Fruit fly (Drosophila melanogaster) whole organism, embryonic: ENCODE measurements around the gene Rh4.

Source experiments
- Antp ChIP-seq: fragments of 200-800 bp; sonication (Bioruptor generic); optimal IDR thresholded peaks from 3 replicates; lab custom pipeline; 2016; ENCODE audit warnings: missing biosample characterization, missing genetic modification characterization
- B-H1 ChIP-seq: fragments of 200-800 bp; sonication (Bioruptor generic); IDR thresholded peaks from 3 replicates; pipeline ENCODE4 v1.3.6; 2022; ENCODE audit warnings: missing biosample characterization, missing genetic modification characterization
- Bgb ChIP-seq: fragments of 200-800 bp; sonication (Bioruptor generic); IDR thresholded peaks from 2 replicates; pipeline ENCODE4 v1.3.6; 2022; ENCODE audit warnings: missing biosample characterization, missing genetic modification characterization; ENCODE audit not compliant: partially characterized antibody
- CG10274 ChIP-seq: fragments of 200-800 bp; sonication (Bioruptor generic); optimal IDR thresholded peaks from 3 replicates; lab custom pipeline; 2017; ENCODE audit warnings: missing biosample characterization, mild to moderate bottlenecking, missing genetic modification characterization
- CG11093 ChIP-seq: fragments of 200-800 bp; sonication (Bioruptor generic); IDR thresholded peaks from 3 replicates; pipeline ENCODE4 v1.3.6; 2022; ENCODE audit warnings: missing biosample characterization, missing genetic modification characterization
- CG14014 ChIP-seq: fragments of 200-800 bp; sonication (Bioruptor generic); IDR thresholded peaks from 2 replicates; pipeline ENCODE4 v1.3.6; 2022; ENCODE audit warnings: missing biosample characterization, missing genetic modification characterization
- CG14441 ChIP-seq: fragments of 200-800 bp; sonication (Bioruptor generic); IDR thresholded peaks from 2 replicates; pipeline ENCODE4 v1.3.6; 2022; ENCODE audit warnings: missing biosample characterization, missing genetic modification characterization
- CG14710 ChIP-seq: fragments of 200-800 bp; sonication (Bioruptor generic); optimal IDR thresholded peaks from 3 replicates; lab custom pipeline; 2019; ENCODE audit warnings: missing biosample characterization, mild to moderate bottlenecking, missing genetic modification characterization, moderate library complexity
- CG17361 ChIP-seq: fragments of 200-800 bp; sonication (Bioruptor generic); IDR thresholded peaks from 3 replicates; pipeline ENCODE4 v1.3.6; 2022; ENCODE audit warnings: missing biosample characterization, missing genetic modification characterization
- CG18262 ChIP-seq: fragments of 200-800 bp; optimal IDR thresholded peaks from 3 replicates; lab custom pipeline; 2019; ENCODE audit warnings: missing biosample characterization, mild to moderate bottlenecking, missing genetic modification characterization, moderate library complexity
- CG18599 ChIP-seq: fragments of 200-800 bp; sonication (Bioruptor generic); optimal IDR thresholded peaks from 3 replicates; lab custom pipeline; 2017; ENCODE audit warnings: missing biosample characterization, missing genetic modification characterization, mild to moderate bottlenecking, moderate library complexity, missing genetic modification reagents
- CG2678 ChIP-seq: fragments of 200-800 bp; sonication (Bioruptor generic); optimal IDR thresholded peaks from 3 replicates; lab custom pipeline; 2019; ENCODE audit warnings: missing biosample characterization, mild to moderate bottlenecking, missing genetic modification characterization, moderate library complexity
- CG30403 ChIP-seq: fragments of 200-800 bp; sonication (Bioruptor generic); optimal IDR thresholded peaks from 3 replicates; lab custom pipeline; 2016; ENCODE audit warnings: missing biosample characterization, missing genetic modification characterization
- CG33213 ChIP-seq: fragments of 200-800 bp; sonication (Bioruptor generic); optimal IDR thresholded peaks from 3 replicates; lab custom pipeline; 2016; ENCODE audit warnings: missing biosample characterization, missing genetic modification characterization
- CG34422 ChIP-seq: fragments of 200-800 bp; sonication (Bioruptor generic); IDR thresholded peaks from 3 replicates; pipeline ENCODE4 v1.3.6; 2022; ENCODE audit warnings: missing biosample characterization, missing genetic modification characterization
- CG4282 ChIP-seq: fragments of 200-800 bp; sonication (Bioruptor generic); optimal IDR thresholded peaks from 2 replicates; lab custom pipeline; 2016; ENCODE audit warnings: missing biosample characterization, missing genetic modification characterization
- CG6254 ChIP-seq: fragments of 200-800 bp; sonication (Bioruptor generic); optimal IDR thresholded peaks from 3 replicates; lab custom pipeline; 2017; ENCODE audit warnings: mild to moderate bottlenecking, missing biosample characterization, missing genetic modification reagents, missing genetic modification characterization
- CG6683 ChIP-seq: fragments of 200-800 bp; sonication (Bioruptor generic); optimal IDR thresholded peaks from 2 replicates; lab custom pipeline; 2017; ENCODE audit warnings: missing biosample characterization, mild to moderate bottlenecking, missing genetic modification characterization, missing genetic modification reagents
- CG7786 ChIP-seq: fragments of 200-800 bp; sonication (Bioruptor generic); optimal IDR thresholded peaks from 2 replicates; lab custom pipeline; 2016; ENCODE audit warnings: missing biosample characterization, missing genetic modification characterization
- Deaf1 ChIP-seq: fragments of 200-800 bp; optimal IDR thresholded peaks from 3 replicates; lab custom pipeline; 2019; ENCODE audit warnings: missing biosample characterization, mild to moderate bottlenecking, missing genetic modification characterization, moderate library complexity
- Dref ChIP-seq: fragments of 200-800 bp; sonication (Bioruptor generic); IDR thresholded peaks from 2 replicates; pipeline ENCODE4 v1.3.6; 2022; ENCODE audit warnings: missing biosample characterization, missing genetic modification characterization
- Elba2 ChIP-seq: fragments of 200-800 bp; sonication (Bioruptor generic); optimal IDR thresholded peaks from 3 replicates; lab custom pipeline; 2016; ENCODE audit warnings: missing biosample characterization, missing genetic modification characterization
- Ets65A ChIP-seq: fragments of 200-800 bp; sonication (Bioruptor generic); peaks from one replicate; lab custom pipeline; 2016; ENCODE audit warnings: missing biosample characterization, missing genetic modification characterization
- Hr78 ChIP-seq, 2 experiments: fragments of 200-800 bp in 1 of 2; fragments of >200 bp in 1 of 2; sonication (Bioruptor generic) in 1 of 2; optimal IDR thresholded peaks; 2 replicates each; lab custom pipeline; 2017 to 2019; ENCODE audit warnings: missing biosample characterization in 2 of 2, missing genetic modification characterization in 2 of 2, mild to moderate bottlenecking in 1 of 2, moderate library complexity in 1 of 2
- Side ChIP-seq: fragments of 200-800 bp; sonication (Bioruptor generic); optimal IDR thresholded peaks from 2 replicates; lab custom pipeline; 2016; ENCODE audit warnings: missing biosample characterization, missing genetic modification characterization
- Sox102F ChIP-seq: fragments of 200-800 bp; sonication (Bioruptor generic); optimal IDR thresholded peaks from 2 replicates; lab custom pipeline; 2018; ENCODE audit warnings: missing biosample characterization, mild to moderate bottlenecking, missing genetic modification characterization, moderate library complexity
- bcd ChIP-seq: fragments of 200-800 bp; sonication (Bioruptor generic); optimal IDR thresholded peaks from 2 replicates; lab custom pipeline; 2017; ENCODE audit warnings: missing biosample characterization, mild to moderate bottlenecking, missing genetic modification characterization
- btn ChIP-seq: fragments of 200-800 bp; sonication (Bioruptor generic); optimal IDR thresholded peaks from 2 replicates; lab custom pipeline; 2016; ENCODE audit warnings: missing biosample characterization, missing genetic modification characterization
- chn ChIP-seq: fragments of 200-800 bp; sonication (Bioruptor generic); optimal IDR thresholded peaks from 2 replicates; lab custom pipeline; 2016; ENCODE audit warnings: missing biosample characterization, missing genetic modification characterization
- da ChIP-seq: fragments of 200-800 bp; sonication (Bioruptor generic); optimal IDR thresholded peaks from 2 replicates; lab custom pipeline; 2016; ENCODE audit warnings: missing biosample characterization, missing genetic modification characterization
- dm ChIP-seq: fragments of 200-800 bp; sonication (Bioruptor generic); optimal IDR thresholded peaks from 3 replicates; lab custom pipeline; 2016; ENCODE audit warnings: missing biosample characterization, missing genetic modification characterization
- dmrt99B ChIP-seq: fragments of 200-800 bp; sonication (Bioruptor generic); optimal IDR thresholded peaks from 2 replicates; lab custom pipeline; 2018; ENCODE audit warnings: missing biosample characterization, mild to moderate bottlenecking, missing genetic modification characterization, moderate library complexity
- dysf ChIP-seq: fragments of 200-800 bp; sonication (Bioruptor generic); IDR thresholded peaks from 3 replicates; pipeline ENCODE4 v1.3.6; 2022; ENCODE audit warnings: missing biosample characterization, missing genetic modification characterization
- esg ChIP-seq: fragments of 200-800 bp; sonication (Bioruptor generic); conservative IDR thresholded peaks from 2 replicates; pipeline ENCODE4 v1.3.6; 2022; ENCODE audit warnings: missing biosample characterization, missing genetic modification characterization
- eve ChIP-seq, 2 experiments: fragments of >200 bp; optimal IDR thresholded peaks; 2 replicates each; lab custom pipeline; 2017; ENCODE audit warnings: missing biosample characterization in 2 of 2, missing genetic modification characterization in 2 of 2
- grau ChIP-seq: fragments of 200-800 bp; optimal IDR thresholded peaks from 3 replicates; lab custom pipeline; 2019; ENCODE audit warnings: missing biosample characterization, mild to moderate bottlenecking, missing genetic modification characterization, moderate library complexity
- kah ChIP-seq: fragments of 200-800 bp; sonication (Bioruptor generic); optimal IDR thresholded peaks from 2 replicates; lab custom pipeline; 2018; ENCODE audit warnings: missing biosample characterization, mild to moderate bottlenecking, missing genetic modification characterization
- lab ChIP-seq: fragments of 200-800 bp; sonication (Bioruptor generic); optimal IDR thresholded peaks from 3 replicates; lab custom pipeline; 2017; ENCODE audit warnings: missing biosample characterization, missing genetic modification characterization, mild to moderate bottlenecking, moderate library complexity, missing genetic modification reagents
- nmo ChIP-seq: fragments of 200-800 bp; sonication (Bioruptor generic); optimal IDR thresholded peaks from 2 replicates; lab custom pipeline; 2018; ENCODE audit warnings: missing biosample characterization, mild to moderate bottlenecking, missing genetic modification characterization, moderate library complexity
- pros ChIP-seq: fragments of 200-800 bp; sonication (Bioruptor generic); optimal IDR thresholded peaks from 3 replicates; lab custom pipeline; 2019; ENCODE audit warnings: missing biosample characterization, mild to moderate bottlenecking, missing genetic modification characterization, moderate library complexity
- sens ChIP-seq: fragments of 200-800 bp; sonication (Bioruptor generic); peaks from one replicate; lab custom pipeline; 2016; ENCODE audit warnings: missing biosample characterization, missing genetic modification characterization
- shn ChIP-seq: fragments of 200-800 bp; sonication (Bioruptor generic); optimal IDR thresholded peaks from 3 replicates; lab custom pipeline; 2016; ENCODE audit warnings: missing biosample characterization, missing genetic modification characterization
- sima ChIP-seq: fragments of 200-800 bp; sonication (Bioruptor generic); optimal IDR thresholded peaks from 2 replicates; lab custom pipeline; 2016; ENCODE audit warnings: missing biosample characterization, missing genetic modification characterization
- so ChIP-seq: fragments of 200-800 bp; sonication (Bioruptor generic); IDR thresholded peaks from 3 replicates; pipeline ENCODE4 v1.3.6; 2022; ENCODE audit warnings: missing biosample characterization, missing genetic modification characterization
- sr ChIP-seq: fragments of 200-800 bp; sonication (Bioruptor generic); IDR thresholded peaks from 3 replicates; pipeline ENCODE4 v1.3.6; 2022; ENCODE audit warnings: missing biosample characterization, missing genetic modification characterization
- ttk ChIP-seq: fragments of 200-800 bp; sonication (Bioruptor generic); IDR thresholded peaks from 2 replicates; pipeline ENCODE4 v2.1.2; 2022; ENCODE audit warnings: missing biosample characterization, missing genetic modification characterization
- unpg ChIP-seq: fragments of 200-800 bp; sonication (Bioruptor generic); optimal IDR thresholded peaks from 3 replicates; lab custom pipeline; 2018; ENCODE audit warnings: missing biosample characterization, mild to moderate bottlenecking, missing genetic modification characterization, moderate library complexity
- zen2 ChIP-seq: fragments of 200-800 bp; sonication (Bioruptor generic); IDR thresholded peaks from 3 replicates; pipeline ENCODE4 v1.3.6; 2022; ENCODE audit warnings: missing biosample characterization, missing genetic modification characterization; ENCODE audit not compliant: partially characterized antibody

Gene Rh4

dm6 chr3L:16805806-16806719, 56.3 kb downstream of the Rh4 start (continued):
- TF ChIP-seq Bgb (GFP tag; lab: Robert Waterston, UW) (no peak), Deaf1 (peak; percentile 19), CG30403 (peak; percentile 40), pros (peak; percentile 29), sima (GFP tag; lab: Kevin White, UChicago) (no peak), esg (GFP tag; lab: Robert Waterston, UW) (peak; percentile 36; the same call in 1 of the 2 replicates), Ets65A (GFP tag; lab: Kevin White, UChicago) (peak; percentile 55), shn (GFP tag; lab: Kevin White, UChicago) (no peak), da (GFP tag; lab: Kevin White, UChicago) (no peak), ttk (GFP tag; lab: Robert Waterston, UW) (no peak), grau (peak; percentile 66), CG14441 (GFP tag; lab: Robert Waterston, UW) (peak; percentile 31; the same call in 1 of the 2 replicates), CG4282 (GFP tag; lab: Kevin White, UChicago) (no peak), B-H1 (no peak), dmrt99B (tag; lab: Kevin White, UChicago) (peak; percentile 63), Elba2 (GFP tag; lab: Kevin White, UChicago) (no peak), Side (GFP tag; lab: Kevin White, UChicago) (peak; percentile 6), CG14014 (GFP tag; lab: Robert Waterston, UW) (peak; percentile 62; the same call in 1 of the 2 replicates), CG14710 (tag; lab: Kevin White, UChicago) (peak; percentile 27), CG10274 (no peak), nmo (GFP tag; lab: Kevin White, UChicago) (peak; percentile 38), CG17361 (no peak), Sox102F (GFP tag; lab: Kevin White, UChicago) (peak; percentile 47), CG6683 (GFP tag; lab: Kevin White, UChicago) (peak; percentile 50), CG18262 (tag; lab: Kevin White, UChicago) (peak; percentile 55), Dref (GFP tag; lab: Robert Waterston, UW) (no peak), CG18599 (peak; percentile 87), zen2 (GFP tag; lab: Robert Waterston, UW) (no peak), CG6254 (GFP tag; lab: Kevin White, UChicago) (no peak), CG34422 (GFP tag; lab: Robert Waterston, UW) (0 out of 3 replicates have a peak, but pooled peaks have one; percentile 18), dysf (GFP tag; lab: Robert Waterston, UW) (peak; percentile 63; the same call in 2 of the 3 replicates), lab (peak; percentile 76), Antp (peak; percentile 8), eve (GFP tag; optimal IDR thresholded peaks at IDR 0.05; lab: Kevin White, UChicago) (peak in 1 of 2 experiments; percentile 63), CG33213 (GFP tag; lab: Kevin White, UChicago) (no peak), unpg (GFP tag; lab: Kevin White, UChicago) (peak; percentile 67), kah (GFP tag; lab: Kevin White, UChicago) (no peak), CG11093 (GFP tag; lab: Robert Waterston, UW) (0 out of 3 replicates have a peak, but pooled peaks have one; percentile 20), CG2678 (tag; lab: Kevin White, UChicago) (peak; percentile 73), btn (GFP tag; lab: Kevin White, UChicago) (peak; percentile 33), bcd (GFP tag; lab: Kevin White, UChicago) (peak; percentile 44), Hr78 (GFP tag; optimal IDR thresholded peaks at IDR 0.05; lab: Kevin White, UChicago) (peak in 1 of 2 experiments; percentile 54), sens (peak; percentile 91), CG7786 (GFP tag; lab: Kevin White, UChicago) (peak; percentile 37), chn (peak; percentile 37), dm (peak; percentile 15), so (GFP tag; lab: Robert Waterston, UW) (0 out of 3 replicates have a peak, but pooled peaks have one; percentile 54), sr (GFP tag; lab: Robert Waterston, UW) (no peak; the same call in 2 of the 3 replicates)
